Worm (Caenorhabditis elegans) whole organism, young adult: ENCODE results near the gene Y37D8A.8.

Experiments used
- B0261.1 ChIP-seq: sonication (generic microtip); optimal IDR thresholded peaks from 2 replicates; lab custom pipeline; 2016; ENCODE audit warnings: mild to moderate bottlenecking, missing genetic modification characterization, moderate library complexity, missing compliant biosample characterization
- C06A6.2 ChIP-seq: fragments of 200-800 bp; sonication (Bioruptor generic); conservative IDR thresholded peaks from 2 replicates; pipeline ENCODE4 v1.3.6; 2022; ENCODE audit warnings: missing genetic modification characterization, missing compliant biosample characterization
- C17E4.6 ChIP-seq: fragments of 200-800 bp; sonication (Bioruptor generic); IDR thresholded peaks from 2 replicates; pipeline ENCODE4 v1.3.6; 2022; ENCODE audit warnings: missing genetic modification reagents, missing genetic modification characterization, missing compliant biosample characterization
- F10E7.11 ChIP-seq: sonication (generic microtip); optimal IDR thresholded peaks from 2 replicates; lab custom pipeline; 2017; ENCODE audit warnings: mild to moderate bottlenecking, missing genetic modification characterization, moderate library complexity, missing compliant biosample characterization
- F49E8.2 ChIP-seq: sonication (generic microtip); optimal IDR thresholded peaks from 3 replicates; lab custom pipeline; 2017; ENCODE audit warnings: missing genetic modification characterization, mild to moderate bottlenecking, missing compliant biosample characterization, antibody characterized with exemption, moderate library complexity; ENCODE audit not compliant: insufficient read depth
- F52B5.7 ChIP-seq: sonication (generic microtip); optimal IDR thresholded peaks from 2 replicates; lab custom pipeline; 2016; ENCODE audit warnings: mild to moderate bottlenecking, missing genetic modification characterization, missing compliant biosample characterization
- K12H6.12 ChIP-seq: fragments of 200-800 bp; sonication (Bioruptor generic); optimal IDR thresholded peaks from 2 replicates; lab custom pipeline; 2018; ENCODE audit warnings: mild to moderate bottlenecking, missing genetic modification characterization, missing compliant biosample characterization
- T07F8.4 ChIP-seq: sonication (generic microtip); optimal IDR thresholded peaks from 2 replicates; lab custom pipeline; 2016; ENCODE audit warnings: mild to moderate bottlenecking, missing genetic modification characterization, moderate library complexity, missing compliant biosample characterization
- Y56A3A.18 ChIP-seq: fragments of 200-800 bp; sonication (Bioruptor generic); IDR thresholded peaks from 2 replicates; pipeline ENCODE4 v1.3.6; 2022; ENCODE audit warnings: missing genetic modification reagents, missing genetic modification characterization, missing compliant biosample characterization
- Y79H2A.3 ChIP-seq: fragments of 200-800 bp; sonication (Bioruptor generic); conservative IDR thresholded peaks from 2 replicates; pipeline ENCODE4 v1.3.6; 2022; ENCODE audit warnings: missing genetic modification reagents, missing genetic modification characterization, missing compliant biosample characterization
- athp-1 ChIP-seq: sonication (generic microtip); optimal IDR thresholded peaks from 2 replicates; lab custom pipeline; 2017; ENCODE audit warnings: mild to moderate bottlenecking, missing genetic modification characterization, missing compliant biosample characterization
- attf-3 ChIP-seq: fragments of 200-800 bp; sonication (Bioruptor generic); conservative IDR thresholded peaks from 2 replicates; pipeline ENCODE4 v1.3.6; 2022; ENCODE audit warnings: missing genetic modification reagents, missing genetic modification characterization, missing compliant biosample characterization
- attf-5 ChIP-seq: fragments of 200-800 bp; sonication (Bioruptor generic); optimal IDR thresholded peaks from 2 replicates; lab custom pipeline; 2018; ENCODE audit warnings: mild to moderate bottlenecking, missing genetic modification characterization, missing compliant biosample characterization
- ccch-3 ChIP-seq: fragments of 200-800 bp; sonication (Bioruptor generic); optimal IDR thresholded peaks from 2 replicates; lab custom pipeline; 2018; ENCODE audit warnings: mild to moderate bottlenecking, missing genetic modification characterization, missing compliant biosample characterization
- ceh-100 ChIP-seq: fragments of 200-800 bp; sonication (Bioruptor generic); IDR thresholded peaks from 2 replicates; pipeline ENCODE4 v1.3.6; 2022; ENCODE audit warnings: missing genetic modification reagents, missing genetic modification characterization, missing compliant biosample characterization
- ceh-40 ChIP-seq: fragments of 200-800 bp; sonication (Bioruptor generic); IDR thresholded peaks from 2 replicates; pipeline ENCODE4 v1.3.6; 2022; ENCODE audit warnings: missing genetic modification characterization, missing compliant biosample characterization
- ceh-79 ChIP-seq: sonication (generic microtip); optimal IDR thresholded peaks from 2 replicates; lab custom pipeline; 2017; ENCODE audit warnings: mild to moderate bottlenecking, missing genetic modification characterization, missing compliant biosample characterization
- ceh-91 ChIP-seq: fragments of 200-800 bp; sonication (Bioruptor generic); IDR thresholded peaks from 2 replicates; pipeline ENCODE4 v1.3.6; 2022; ENCODE audit warnings: missing genetic modification reagents, missing genetic modification characterization, missing compliant biosample characterization
- chd-7 ChIP-seq: sonication (generic microtip); optimal IDR thresholded peaks from 2 replicates; lab custom pipeline; 2016; ENCODE audit warnings: mild to moderate bottlenecking, missing genetic modification characterization, moderate library complexity, missing compliant biosample characterization
- dpl-1 ChIP-seq: fragments of 150-350 bp; optimal IDR thresholded peaks from 2 replicates; lab custom pipeline; 2014; ENCODE audit warnings: missing biosample characterization, missing genetic modification reagents, missing genetic modification characterization
- efl-1 ChIP-seq: fragments of 150-350 bp; optimal IDR thresholded peaks from 2 replicates; lab custom pipeline; 2014; ENCODE audit warnings: missing biosample characterization, missing genetic modification reagents, missing genetic modification characterization
- egl-18 ChIP-seq: fragments of 200-800 bp; sonication (Bioruptor generic); IDR thresholded peaks from 2 replicates; pipeline ENCODE4 v1.3.6; 2022; ENCODE audit warnings: missing genetic modification reagents, missing genetic modification characterization, missing compliant biosample characterization
- ekl-4 ChIP-seq: fragments of 200-800 bp; sonication (Bioruptor generic); IDR thresholded peaks from 2 replicates; pipeline ENCODE4 v1.3.6; 2022; ENCODE audit warnings: missing genetic modification reagents, missing genetic modification characterization, missing compliant biosample characterization
- hsf-1 ChIP-seq: fragments of 200-800 bp; sonication (Bioruptor generic); IDR thresholded peaks from 2 replicates; pipeline ENCODE4 v1.3.6; 2022; ENCODE audit warnings: missing genetic modification reagents, missing genetic modification characterization, missing compliant biosample characterization
- lin-35 ChIP-seq, 3 experiments: fragments of 150-350 bp in 2 of 3; sonication (generic microtip) in 1 of 3; optimal IDR thresholded peaks; 2 replicates each; lab custom pipeline; 2014 to 2018; ENCODE audit warnings: missing biosample characterization in 3 of 3, missing genetic modification characterization in 3 of 3, missing genetic modification reagents in 3 of 3
- lsl-1 ChIP-seq: fragments of 200-800 bp; sonication (Bioruptor generic); optimal IDR thresholded peaks from 2 replicates; lab custom pipeline; 2018; ENCODE audit warnings: mild to moderate bottlenecking, missing genetic modification characterization, moderate library complexity, missing compliant biosample characterization
- lsy-27 ChIP-seq: sonication (generic microtip); optimal IDR thresholded peaks from 2 replicates; lab custom pipeline; 2017; ENCODE audit warnings: missing genetic modification characterization, mild to moderate bottlenecking, missing compliant biosample characterization, antibody characterized with exemption, missing genotype, borderline replicate concordance; ENCODE audit not compliant: insufficient read depth
- madf-3 ChIP-seq: fragments of 200-800 bp; sonication (Bioruptor generic); IDR thresholded peaks from 2 replicates; pipeline ENCODE4 v1.3.6; 2022; ENCODE audit warnings: missing genetic modification reagents, missing genetic modification characterization, missing compliant biosample characterization
- mcd-1 ChIP-seq: fragments of 200-800 bp; sonication (Bioruptor generic); IDR thresholded peaks from 2 replicates; pipeline ENCODE4 v1.3.6; 2022; ENCODE audit warnings: missing genetic modification reagents, missing genetic modification characterization, missing compliant biosample characterization
- nhr-27 ChIP-seq: fragments of 200-800 bp; sonication (Bioruptor generic); optimal IDR thresholded peaks from 2 replicates; lab custom pipeline; 2018; ENCODE audit warnings: mild to moderate bottlenecking, missing genetic modification characterization, moderate library complexity, missing compliant biosample characterization
- pha-4 ChIP-seq: fragments of 150-350 bp; sonication (generic microtip); optimal IDR thresholded peaks from 2 replicates; lab custom pipeline; 2014; ENCODE audit warnings: missing biosample characterization, missing genetic modification reagents, missing genetic modification characterization
- rec-8 ChIP-seq, 2 experiments: sonication (generic microtip); optimal IDR thresholded peaks; 2 replicates each; lab custom pipeline; 2016; ENCODE audit warnings: mild to moderate bottlenecking in 2 of 2, missing genetic modification characterization in 2 of 2, missing genetic modification reagents in 2 of 2, missing genotype in 2 of 2, missing biosample characterization in 1 of 2, missing compliant biosample characterization in 1 of 2, moderate library complexity in 1 of 2
- rpc-1 ChIP-seq, 2 experiments: fragments of 150-350 bp in 1 of 2; sonication (generic microtip) in 1 of 2; optimal IDR thresholded peaks; 2 replicates each; lab custom pipeline; 2014 to 2018; ENCODE audit warnings: missing biosample characterization in 1 of 2, missing genetic modification characterization in 1 of 2, missing genetic modification reagents in 1 of 2, missing genotype in 1 of 2
- sea-2 ChIP-seq: fragments of 200-800 bp; sonication (Bioruptor generic); IDR thresholded peaks from 2 replicates; pipeline ENCODE4 v1.3.6; 2022; ENCODE audit warnings: missing genetic modification characterization, missing compliant biosample characterization
- snpc-1.1 ChIP-seq: sonication (generic microtip); optimal IDR thresholded peaks from 2 replicates; lab custom pipeline; 2017; ENCODE audit warnings: missing genetic modification characterization, mild to moderate bottlenecking, missing compliant biosample characterization, antibody characterized with exemption, moderate library complexity, missing genotype, missing genetic modification reagents; ENCODE audit not compliant: insufficient read depth
- snpc-3.4 ChIP-seq: sonication (generic microtip); optimal IDR thresholded peaks from 2 replicates; lab custom pipeline; 2017; ENCODE audit warnings: missing genetic modification characterization, mild to moderate bottlenecking, missing compliant biosample characterization, antibody characterized with exemption, moderate library complexity, missing genotype, missing genetic modification reagents
- sptf-2 ChIP-seq: fragments of 200-800 bp; sonication (Bioruptor generic); optimal IDR thresholded peaks from 2 replicates; lab custom pipeline; 2018; ENCODE audit warnings: mild to moderate bottlenecking, missing genetic modification characterization, missing compliant biosample characterization
- tbp1 ChIP-seq: fragments of 200-800 bp; sonication (Bioruptor generic); optimal IDR thresholded peaks from 2 replicates; lab custom pipeline; 2018; ENCODE audit warnings: mild to moderate bottlenecking, missing genetic modification characterization, missing compliant biosample characterization
- tlf-1 ChIP-seq: fragments of 200-800 bp; sonication (Bioruptor generic); optimal IDR thresholded peaks from 2 replicates; lab custom pipeline; 2018; ENCODE audit warnings: mild to moderate bottlenecking, missing genetic modification characterization, missing compliant biosample characterization
- unc-130 ChIP-seq: sonication (generic microtip); optimal IDR thresholded peaks from 2 replicates; lab custom pipeline; 2016; ENCODE audit warnings: missing genetic modification reagents, missing genetic modification characterization, missing compliant biosample characterization
- xnd-1 ChIP-seq: sonication (generic microtip); optimal IDR thresholded peaks from 2 replicates; lab custom pipeline; 2016; ENCODE audit warnings: missing genotype, missing genetic modification reagents, missing genetic modification characterization, missing compliant biosample characterization
- zfh-2 ChIP-seq: fragments of 200-800 bp; sonication (Bioruptor generic); conservative IDR thresholded peaks from 2 replicates; pipeline ENCODE4 v1.3.6; 2022; ENCODE audit warnings: missing genetic modification reagents, missing genetic modification characterization, missing compliant biosample characterization
- ztf-25 ChIP-seq: fragments of 200-800 bp; sonication (Bioruptor generic); IDR thresholded peaks from 2 replicates; pipeline ENCODE4 v1.3.6; 2022; ENCODE audit warnings: missing genetic modification reagents, missing genetic modification characterization, missing compliant biosample characterization
- ztf-3 ChIP-seq: fragments of 200-800 bp; sonication (Bioruptor generic); optimal IDR thresholded peaks from 2 replicates; lab custom pipeline; 2018; ENCODE audit warnings: mild to moderate bottlenecking, missing genetic modification characterization, missing compliant biosample characterization

Gene Y37D8A.8

ce11 chrIII:12864648-12865047 lies at the start of gene Y37D8A.8:
TSS of gene Y37D8A.8 (plus strand) at chrIII:12864948.
- TF ChIP-seq nhr-27: no peak
- TF ChIP-seq unc-130 (GFP tag; lab: Kevin White, UChicago): no peak
- no peak for TF ChIP-seq C17E4.6 (GFP tag; lab: Robert Waterston, UW)
- no peak for TF ChIP-seq snpc-1.1 (tag; lab: Kevin White, UChicago)
- TF ChIP-seq Y79H2A.3 (GFP tag; lab: Robert Waterston, UW): no peak
- TF ChIP-seq hsf-1: no peak
- no peak for TF ChIP-seq lsy-27 (tag; lab: Kevin White, UChicago)
- TF ChIP-seq athp-1 (tag; lab: Kevin White, UChicago): no peak
- TF ChIP-seq sea-2 (GFP tag; lab: Robert Waterston, UW): no peak
- no peak for TF ChIP-seq C06A6.2 (GFP tag; lab: Robert Waterston, UW)
- no peak for TF ChIP-seq ceh-40 (GFP tag; lab: Robert Waterston, UW)

DNA sequence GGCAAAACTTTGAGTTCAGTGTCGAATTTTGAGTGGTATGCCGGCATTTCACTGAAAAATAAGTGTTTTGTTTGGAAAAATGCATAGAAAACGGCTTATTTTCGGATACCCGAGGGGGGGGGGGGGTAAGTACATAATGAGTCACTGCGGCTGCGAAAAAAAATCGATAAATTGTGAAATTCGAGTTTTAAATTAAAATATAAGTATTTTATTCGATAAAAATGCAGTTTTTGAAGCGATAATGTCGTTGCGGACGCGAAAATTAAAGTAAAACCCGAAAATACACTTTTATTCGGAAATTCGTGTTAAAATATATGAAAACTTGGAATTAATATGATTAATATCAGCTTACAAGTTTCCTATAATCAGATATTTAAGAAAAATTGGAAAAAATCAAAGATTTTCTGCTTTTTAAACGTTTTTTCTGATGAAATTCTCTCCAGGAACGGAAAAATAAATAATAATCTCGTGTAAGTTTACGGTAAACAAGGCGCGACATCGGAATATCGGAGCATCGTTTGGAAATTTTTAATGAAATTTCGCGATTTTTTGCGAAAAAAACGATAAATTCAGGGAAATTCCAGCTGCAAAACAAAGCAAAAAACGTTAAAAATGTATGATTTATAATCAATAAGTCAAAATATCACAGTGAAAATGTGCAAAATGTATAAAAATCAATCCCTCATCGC lies 46.6 kb upstream of the Y37D8A.8 start, which contains the start of gene arx-5:
Gene arx-5 (minus strand): TSS at position 51 of the 689 bp plus-strand sequence.
- no peak for TF ChIP-seq mcd-1 (GFP tag; lab: Robert Waterston, UW)
- no peak for TF ChIP-seq rec-8 (tag; optimal IDR thresholded peaks at IDR 0.05; lab: Kevin White, UChicago)
- no peak for TF ChIP-seq lsy-27 (tag; lab: Kevin White, UChicago)
- no peak for TF ChIP-seq madf-3 (GFP tag; lab: Robert Waterston, UW)
- TF ChIP-seq attf-3: peak; percentile 90
- no peak for TF ChIP-seq sptf-2 (GFP tag; lab: Kevin White, UChicago)
- no peak for TF ChIP-seq tlf-1 (GFP tag; lab: Kevin White, UChicago)
- TF ChIP-seq rpc-1 (optimal IDR thresholded peaks at IDR 0.05; lab: Kevin White, UChicago): no peak
- TF ChIP-seq rpc-1 (tag; optimal IDR thresholded peaks at IDR 0.05; lab: Kevin White, UChicago): no peak

DNA sequence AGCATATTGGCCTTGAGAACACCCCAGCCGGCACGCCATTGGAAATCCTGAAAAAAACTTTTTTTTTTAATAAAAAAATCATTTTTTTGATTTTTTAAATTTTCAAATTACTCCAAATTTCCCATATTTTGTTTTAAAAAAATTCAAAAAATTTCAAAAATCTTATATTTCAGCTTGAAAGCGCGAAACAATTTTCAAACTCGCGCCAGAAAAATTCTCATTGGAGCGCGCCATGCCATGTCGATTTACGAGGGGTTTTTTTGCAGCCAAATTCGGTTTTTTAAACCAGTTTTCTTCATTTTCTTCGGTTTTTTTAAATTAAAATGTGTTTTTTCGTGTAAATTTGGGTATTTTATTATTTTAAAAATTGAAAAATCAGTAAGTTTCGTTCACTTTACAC lies 45.6 kb upstream of the Y37D8A.8 start:
- TF ChIP-seq K12H6.12 (no peak), Y56A3A.18 (GFP tag; lab: Robert Waterston, UW) (no peak), ztf-25 (GFP tag; lab: Robert Waterston, UW) (no peak), tbp1 (GFP tag; lab: Kevin White, UChicago) (no peak), pha-4 (tag; lab: Kevin White, UChicago) (no peak), ceh-91 (GFP tag; lab: Robert Waterston, UW) (peak; percentile 64), lin-35 (GFP tag; optimal IDR thresholded peaks at IDR 0.05; lab: Kevin White, UChicago) (no peak), F52B5.7 (tag; lab: Kevin White, UChicago) (no peak), snpc-3.4 (tag; lab: Kevin White, UChicago) (no peak), B0261.1 (tag; lab: Kevin White, UChicago) (no peak), ekl-4 (GFP tag; lab: Robert Waterston, UW) (no peak), ceh-100 (GFP tag; lab: Robert Waterston, UW) (no peak), zfh-2 (no peak), F49E8.2 (tag; lab: Kevin White, UChicago) (no peak), egl-18 (GFP tag; lab: Robert Waterston, UW) (no peak), T07F8.4 (no peak), chd-7 (tag; lab: Kevin White, UChicago) (no peak), ztf-3 (no peak), ccch-3 (GFP tag; lab: Kevin White, UChicago) (no peak), dpl-1 (GFP tag; lab: Kevin White, UChicago) (peak; percentile 27), F10E7.11 (tag; lab: Kevin White, UChicago) (no peak), efl-1 (peak; percentile 65), ceh-79 (tag; lab: Kevin White, UChicago) (no peak), xnd-1 (tag; lab: Kevin White, UChicago) (no peak), lsl-1 (GFP tag; lab: Kevin White, UChicago) (peak; percentile 21), attf-5 (no peak)
